Fruit fly (Drosophila melanogaster): ENCODE measurements around the gene CG2694.
A peak's percentile ranks its signal among the peaks of the same experiment; 100 is the strongest.

CG2694 gene

DNA sequence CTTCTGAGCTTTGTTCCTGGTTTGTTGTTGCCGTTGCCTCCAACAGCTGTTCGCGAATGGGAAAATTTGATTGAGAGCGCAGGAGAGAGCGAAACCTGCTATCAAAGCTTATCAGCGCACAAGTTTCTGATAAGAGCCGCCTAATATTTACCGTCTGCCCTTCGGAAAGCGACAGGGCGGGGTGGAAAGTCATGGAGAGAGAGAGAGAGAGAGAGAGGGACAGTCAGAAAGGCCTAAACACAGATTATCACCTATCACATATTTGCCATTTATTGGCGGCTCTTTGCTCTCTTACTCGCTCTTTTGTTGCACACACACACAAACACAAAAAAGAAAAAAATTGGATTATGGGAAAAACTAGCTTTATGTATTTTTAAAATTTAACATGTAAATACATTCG lies 29.7 kb downstream of the CG2694 start:
- TF ChIP-seq ovo (GFP tag; optimal IDR thresholded peaks at IDR 0.05) (no peak), kay (GFP tag; ENCODE audit: borderline replicate concordance) (no peak), CG11617 (GFP tag; optimal IDR thresholded peaks at IDR 0.05) (no peak), cic (GFP tag; optimal IDR thresholded peaks at IDR 0.05) (no peak), CG7101 (tag; optimal IDR thresholded peaks at IDR 0.05) (no peak)

dm6 chrX:2744042-2744441 lies 30.2 kb downstream of the CG2694 start, which contains the start of gene Syx4:
Gene Syx4, minus strand, starts transcription at chrX:2744076.
- peak; percentile 88 for TF ChIP-seq CG12768 (GFP tag; optimal IDR thresholded peaks at IDR 0.05)
- peak; percentile 77 for TF ChIP-seq Clk (GFP tag; optimal IDR thresholded peaks at IDR 0.05)
- peak; percentile 84 for TF ChIP-seq Hr96 (GFP tag; optimal IDR thresholded peaks at IDR 0.05)
- peak; percentile 80 for TF ChIP-seq Crg-1 (GFP tag; optimal IDR thresholded peaks at IDR 0.05)
- peak; percentile 47 for TF ChIP-seq CG1620 (GFP tag; optimal IDR thresholded peaks at IDR 0.05)
- TF ChIP-seq CG33017 (tag; optimal IDR thresholded peaks at IDR 0.05), result peak; percentile 95
- TF ChIP-seq pad (GFP tag; optimal IDR thresholded peaks at IDR 0.05), result peak; percentile 82
- peak; percentile 75 for TF ChIP-seq CG5204 (GFP tag; optimal IDR thresholded peaks at IDR 0.05)
- peak; percentile 67 for TF ChIP-seq tj (GFP tag; optimal IDR thresholded peaks at IDR 0.05)
- TF ChIP-seq cic (GFP tag; optimal IDR thresholded peaks at IDR 0.05), result peak; percentile 81
- peak; percentile 91 for TF ChIP-seq CG11617 (GFP tag; optimal IDR thresholded peaks at IDR 0.05)
- peak; percentile 90 for TF ChIP-seq kay (GFP tag; ENCODE audit: borderline replicate concordance)
- peak; percentile 97 for TF ChIP-seq CG7101 (tag; optimal IDR thresholded peaks at IDR 0.05)
- TF ChIP-seq toe (GFP tag; optimal IDR thresholded peaks at IDR 0.05), result peak; percentile 56
- no peak for TF ChIP-seq cnc (optimal IDR thresholded peaks at IDR 0.05)
- peak; percentile 90 for TF ChIP-seq CG7045 (GFP tag; optimal IDR thresholded peaks at IDR 0.05)
- TF ChIP-seq bab1 (GFP tag; optimal IDR thresholded peaks at IDR 0.05), result peak; percentile 57
- TF ChIP-seq CG14711 (tag; optimal IDR thresholded peaks at IDR 0.05), result peak; percentile 93
- peak; percentile 85 for TF ChIP-seq Mnt (GFP tag; optimal IDR thresholded peaks at IDR 0.05)
- TF ChIP-seq ovo (GFP tag; optimal IDR thresholded peaks at IDR 0.05), result peak; percentile 17

- TF ChIP-seq Mnt (GFP tag; optimal IDR thresholded peaks at IDR 0.05), result no peak
- no peak for TF ChIP-seq cnc (optimal IDR thresholded peaks at IDR 0.05)
- no peak for TF ChIP-seq Clk (GFP tag; optimal IDR thresholded peaks at IDR 0.05)
- no peak for TF ChIP-seq CG1620 (GFP tag; optimal IDR thresholded peaks at IDR 0.05)
- TF ChIP-seq toe (GFP tag; optimal IDR thresholded peaks at IDR 0.05), result no peak
- no peak for TF ChIP-seq CG14711 (tag; optimal IDR thresholded peaks at IDR 0.05)
- no peak for TF ChIP-seq CG7101 (tag; optimal IDR thresholded peaks at IDR 0.05)
- no peak for TF ChIP-seq ovo (GFP tag; optimal IDR thresholded peaks at IDR 0.05)
- TF ChIP-seq bab1 (GFP tag; optimal IDR thresholded peaks at IDR 0.05), result no peak
Measured at dm6 chrX:2749693-2750092, 35.8 kb downstream of the CG2694 start.

DNA sequence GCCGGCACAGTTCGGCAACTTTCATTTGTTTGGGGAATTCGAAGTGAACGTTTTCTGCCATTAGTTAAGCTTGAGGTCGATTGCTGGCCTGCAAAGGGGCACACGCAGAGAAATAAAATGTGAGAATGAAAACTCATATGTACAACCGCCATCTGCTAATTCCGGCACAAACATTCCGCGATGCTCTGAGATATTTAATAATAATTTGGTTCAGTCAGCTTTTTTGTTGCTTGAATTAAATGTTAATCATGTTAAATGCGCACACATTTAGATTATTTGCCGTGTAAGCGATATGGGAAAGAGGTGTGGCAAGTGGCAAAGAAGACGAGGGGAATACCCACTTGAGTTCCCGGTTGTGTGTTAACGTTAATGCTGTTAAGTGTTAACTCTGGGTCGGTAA lies 43.5 kb downstream of the CG2694 start:
- TF ChIP-seq CG7101 (tag; optimal IDR thresholded peaks at IDR 0.05) (no peak), ovo (GFP tag; optimal IDR thresholded peaks at IDR 0.05) (no peak), Clk (GFP tag; optimal IDR thresholded peaks at IDR 0.05) (no peak), bab1 (GFP tag; optimal IDR thresholded peaks at IDR 0.05) (no peak), CG1620 (GFP tag; optimal IDR thresholded peaks at IDR 0.05) (no peak), CG11617 (GFP tag; optimal IDR thresholded peaks at IDR 0.05) (no peak), CG33017 (tag; optimal IDR thresholded peaks at IDR 0.05) (no peak), CG14711 (tag; optimal IDR thresholded peaks at IDR 0.05) (no peak), Crg-1 (GFP tag; optimal IDR thresholded peaks at IDR 0.05) (no peak), CG5204 (GFP tag; optimal IDR thresholded peaks at IDR 0.05) (no peak), Hr96 (GFP tag; optimal IDR thresholded peaks at IDR 0.05) (no peak), CG7045 (GFP tag; optimal IDR thresholded peaks at IDR 0.05) (no peak), CG12768 (GFP tag; optimal IDR thresholded peaks at IDR 0.05) (no peak), pad (GFP tag; optimal IDR thresholded peaks at IDR 0.05) (no peak)

DNA sequence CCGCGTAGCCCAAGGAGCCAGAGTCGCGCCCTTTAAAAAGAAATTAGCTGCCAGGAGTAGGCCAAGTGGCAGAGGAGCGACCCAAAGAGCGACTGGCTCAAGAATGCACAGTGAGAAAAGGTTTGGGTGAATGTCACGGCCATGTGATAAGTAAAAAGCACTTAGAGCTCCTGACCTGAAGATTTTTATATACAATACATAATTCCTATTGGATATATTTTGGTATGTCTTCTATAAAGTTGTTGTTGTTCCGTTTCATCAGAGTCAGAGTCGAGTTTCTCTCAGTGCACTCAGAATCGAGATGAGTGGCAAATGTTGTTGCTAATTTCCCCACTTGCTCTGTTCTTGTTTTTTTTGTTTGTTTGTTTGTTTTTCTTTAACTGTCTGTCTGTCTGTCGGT lies 47.3 kb downstream of the CG2694 start:
- TF ChIP-seq cic (GFP tag; optimal IDR thresholded peaks at IDR 0.05), result no peak
- TF ChIP-seq bab1 (GFP tag; optimal IDR thresholded peaks at IDR 0.05), result no peak
- TF ChIP-seq toe (GFP tag; optimal IDR thresholded peaks at IDR 0.05), result no peak
- TF ChIP-seq CG11617 (GFP tag; optimal IDR thresholded peaks at IDR 0.05), result no peak
- TF ChIP-seq Crg-1 (GFP tag; optimal IDR thresholded peaks at IDR 0.05), result no peak
- TF ChIP-seq ovo (GFP tag; optimal IDR thresholded peaks at IDR 0.05), result no peak
- no peak for TF ChIP-seq Hr96 (GFP tag; optimal IDR thresholded peaks at IDR 0.05)

- TF ChIP-seq ovo (GFP tag; optimal IDR thresholded peaks at IDR 0.05) (no peak), CG7101 (tag; optimal IDR thresholded peaks at IDR 0.05) (no peak), Clk (GFP tag; optimal IDR thresholded peaks at IDR 0.05) (no peak), CG1620 (GFP tag; optimal IDR thresholded peaks at IDR 0.05) (no peak), Hr96 (GFP tag; optimal IDR thresholded peaks at IDR 0.05) (no peak)
Measured at dm6 chrX:2765440-2765839, 51.6 kb downstream of the CG2694 start.
